1 fruit fly cellular context compared by ENCODE assay signal in the genomic region with DNA sequence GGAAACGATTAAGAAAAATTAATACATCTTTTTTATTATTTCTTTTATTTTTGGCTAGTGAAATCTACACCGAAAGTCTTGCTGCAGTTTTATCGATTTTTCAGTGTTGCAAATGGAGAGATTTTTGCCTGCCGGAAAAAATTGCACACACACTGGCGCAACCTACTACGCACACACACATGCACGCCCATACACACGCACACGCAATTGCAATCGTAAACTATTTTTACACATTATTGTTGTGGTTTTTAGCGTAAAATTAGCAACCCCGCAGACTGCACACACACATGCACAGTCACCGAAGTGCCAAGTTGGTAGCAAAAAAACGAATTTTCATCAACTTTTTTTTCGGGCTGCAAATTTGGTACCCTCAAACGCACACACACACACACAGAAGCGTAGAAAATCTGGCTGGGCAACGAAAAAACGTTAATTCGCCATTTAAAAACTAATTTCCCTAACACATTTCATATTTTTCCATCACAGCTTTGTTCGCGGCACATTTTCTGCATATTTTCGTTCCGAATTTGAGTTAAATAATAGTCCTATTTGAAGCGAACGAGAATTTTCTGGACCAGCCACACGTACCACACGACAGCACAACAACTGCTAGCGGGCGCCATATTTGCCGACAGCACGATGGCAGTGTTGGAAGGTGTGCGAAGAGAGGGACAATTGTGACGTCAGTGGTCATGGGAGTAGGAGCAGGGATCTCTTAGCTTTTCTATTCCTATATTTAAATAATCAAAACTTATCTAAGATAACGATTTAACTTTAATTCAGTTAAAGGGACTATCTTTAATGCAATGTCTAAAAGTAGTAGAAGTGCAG.
A peak's percentile ranks its signal among the peaks of the same experiment; 100 is the strongest.
TF ChIP-seq lines count a peak whose summit lies in the region.

Gene Unr (minus strand): TSS at position 637 of the 831 bp plus-strand sequence.

TF ChIP-seq in whole organism, embryonic, 481 proteins besides CTCF, POLR2A, EP300 and RAD21 (continued from another document and continues in another):
- TF ChIP-seq Dek (tag; optimal IDR thresholded peaks at IDR 0.05; lab: Kevin White, UChicago) (peak; percentile 70), CG14667 (GFP tag; IDR thresholded peaks at IDR 0.05; lab: Robert Waterston, UW) (no peak; the same call in 1 of the 2 replicates), CG8944 (GFP tag; optimal IDR thresholded peaks at IDR 0.05; lab: Kevin White, UChicago) (peak; percentile 72), z (GFP tag; IDR thresholded peaks at IDR 0.05; lab: Robert Waterston, UW) (no peak), E2f1 (GFP tag; IDR thresholded peaks at IDR 0.05; lab: Robert Waterston, UW) (peak; percentile 75; the same call in 1 of the 2 replicates), CG42726 (GFP tag; IDR thresholded peaks at IDR 0.05; lab: Robert Waterston, UW; ENCODE audit: partially characterized antibody) (no peak), sc (optimal IDR thresholded peaks at IDR 0.05; lab: Kevin White, UChicago) (no peak), sc (GFP tag; optimal IDR thresholded peaks at IDR 0.05; lab: Kevin White, UChicago) (peak; percentile 22), CG2875 (GFP tag; optimal IDR thresholded peaks at IDR 0.05; lab: Kevin White, UChicago) (peak; percentile 66), Doc3 (GFP tag; IDR thresholded peaks at IDR 0.05; lab: Robert Waterston, UW; ENCODE audit: partially characterized antibody) (no peak), CG10209 (GFP tag; optimal IDR thresholded peaks at IDR 0.05; lab: Kevin White, UChicago) (peak; percentile 69), wor (GFP tag; IDR thresholded peaks at IDR 0.05; lab: Robert Waterston, UW) (no peak), Tbp (GFP tag; optimal IDR thresholded peaks at IDR 0.05; lab: Kevin White, UChicago) (no peak), tup (GFP tag; optimal IDR thresholded peaks at IDR 0.05; lab: Kevin White, UChicago) (peak; percentile 58), CoRest (tag; optimal IDR thresholded peaks at IDR 0.05; lab: Kevin White, UChicago) (peak; percentile 68), fru (optimal IDR thresholded peaks at IDR 0.05; lab: Kevin White, UChicago) (no peak), aop (GFP tag; IDR thresholded peaks at IDR 0.05; lab: Robert Waterston, UW) (no peak), ap (GFP tag; IDR thresholded peaks at IDR 0.05; lab: Robert Waterston, UW) (peak; percentile 70), scrt (GFP tag; optimal IDR thresholded peaks at IDR 0.05; lab: Kevin White, UChicago) (peak; percentile 57), Scr (GFP tag; IDR thresholded peaks at IDR 0.05; lab: Robert Waterston, UW; ENCODE audit: partially characterized antibody) (no peak), CG3163 (GFP tag; optimal IDR thresholded peaks at IDR 0.05; lab: Kevin White, UChicago) (peak; percentile 62), CG9609 (GFP tag; optimal IDR thresholded peaks at IDR 0.05; lab: Kevin White, UChicago) (peak; percentile 74), fd3F (GFP tag; optimal IDR thresholded peaks at IDR 0.05; lab: Kevin White, UChicago) (peak; percentile 53), HmgD (GFP tag; optimal IDR thresholded peaks at IDR 0.05; lab: Kevin White, UChicago) (peak; percentile 79), slp2 (GFP tag; optimal IDR thresholded peaks at IDR 0.05; lab: Kevin White, UChicago) (peak; percentile 76), Aef1 (GFP tag; IDR thresholded peaks at IDR 0.05; lab: Robert Waterston, UW) (peak; percentile 74), Optix (GFP tag; IDR thresholded peaks at IDR 0.05; lab: Robert Waterston, UW) (no peak; the same call in 1 of the 3 replicates), Dref (GFP tag; IDR thresholded peaks at IDR 0.05; lab: Robert Waterston, UW) (no peak), sisA (GFP tag; IDR thresholded peaks at IDR 0.05; lab: Robert Waterston, UW) (peak; percentile 78), nau (GFP tag; optimal IDR thresholded peaks at IDR 0.05; lab: Kevin White, UChicago) (peak; percentile 47), TFAM (GFP tag; optimal IDR thresholded peaks at IDR 0.05; lab: Kevin White, UChicago) (peak; percentile 27), dan (GFP tag; IDR thresholded peaks at IDR 0.05; lab: Robert Waterston, UW) (no peak), CG16813 (GFP tag; IDR thresholded peaks at IDR 0.05; lab: Robert Waterston, UW; ENCODE audit: partially characterized antibody) (no peak), Sry-δ (GFP tag; optimal IDR thresholded peaks at IDR 0.05; lab: Kevin White, UChicago) (peak; percentile 36), CG14441 (GFP tag; IDR thresholded peaks at IDR 0.05; lab: Robert Waterston, UW) (peak; percentile 73), wek (GFP tag; optimal IDR thresholded peaks at IDR 0.05; lab: Kevin White, UChicago) (peak; percentile 52), en (GFP tag; optimal IDR thresholded peaks at IDR 0.05; lab: Kevin White, UChicago) (peak; percentile 18), CrebB (tag; optimal IDR thresholded peaks at IDR 0.05; lab: Kevin White, UChicago) (peak; percentile 52), CG6689 (GFP tag; IDR thresholded peaks at IDR 0.05; lab: Robert Waterston, UW) (peak; percentile 74), CG10565 (GFP tag; optimal IDR thresholded peaks at IDR 0.05; lab: Kevin White, UChicago) (no peak), CG9876 (GFP tag; optimal IDR thresholded peaks at IDR 0.05; lab: Kevin White, UChicago) (peak; percentile 70), crol (GFP tag; IDR thresholded peaks at IDR 0.05; lab: Robert Waterston, UW) (no peak), CG31388 (GFP tag; optimal IDR thresholded peaks at IDR 0.05; lab: Kevin White, UChicago) (no peak), maf-S (GFP tag; optimal IDR thresholded peaks at IDR 0.05; lab: Kevin White, UChicago) (peak; percentile 77), Camta (GFP tag; optimal IDR thresholded peaks at IDR 0.05; lab: Kevin White, UChicago) (peak; percentile 63), bcd (GFP tag; optimal IDR thresholded peaks at IDR 0.05; lab: Kevin White, UChicago) (peak; percentile 75), gt (GFP tag; IDR thresholded peaks at IDR 0.05; lab: Robert Waterston, UW) (no peak; the same call in 1 of the 2 replicates), Dip2 (GFP tag; IDR thresholded peaks at IDR 0.05; lab: Robert Waterston, UW) (no peak), E2f2 (GFP tag; IDR thresholded peaks at IDR 0.05; lab: Robert Waterston, UW) (peak; percentile 46; the same call in 1 of the 2 replicates), br (optimal IDR thresholded peaks at IDR 0.05; lab: Kevin White, UChicago) (no peak), Hr3 (GFP tag; optimal IDR thresholded peaks at IDR 0.05; lab: Kevin White, UChicago) (peak; percentile 68), CG17361 (GFP tag; IDR thresholded peaks at IDR 0.05; lab: Robert Waterston, UW) (peak; percentile 92), Hmr (GFP tag; optimal IDR thresholded peaks at IDR 0.05; lab: Kevin White, UChicago) (peak; percentile 83), knrl (GFP tag; IDR thresholded peaks at IDR 0.05; lab: Robert Waterston, UW; ENCODE audit: partially characterized antibody) (no peak), nerfin-2 (GFP tag; IDR thresholded peaks at IDR 0.05; lab: Robert Waterston, UW; ENCODE audit: partially characterized antibody) (no peak), CG15479 (GFP tag; optimal IDR thresholded peaks at IDR 0.05; lab: Kevin White, UChicago) (peak; percentile 73), ab (GFP tag; optimal IDR thresholded peaks at IDR 0.05; lab: Kevin White, UChicago) (peak; percentile 61), CG17568 (GFP tag; optimal IDR thresholded peaks at IDR 0.05; lab: Kevin White, UChicago) (peak; percentile 47), CG11695 (GFP tag; IDR thresholded peaks at IDR 0.05; lab: Robert Waterston, UW) (peak; percentile 79), gcm (GFP tag; optimal IDR thresholded peaks at IDR 0.05; lab: Kevin White, UChicago) (peak; percentile 70), nmo (GFP tag; optimal IDR thresholded peaks at IDR 0.05; lab: Kevin White, UChicago) (peak; percentile 78), gsb (GFP tag; IDR thresholded peaks at IDR 0.05; lab: Robert Waterston, UW) (peak; percentile 42; the same call in 1 of the 2 replicates), CG1792 (GFP tag; optimal IDR thresholded peaks at IDR 0.05; lab: Kevin White, UChicago) (peak; percentile 65), dysf (GFP tag; IDR thresholded peaks at IDR 0.05; lab: Robert Waterston, UW) (peak; percentile 81), Taf1 (GFP tag; IDR thresholded peaks at IDR 0.05; lab: Robert Waterston, UW) (peak; percentile 74; the same call in 1 of the 2 replicates), Dbx (GFP tag; IDR thresholded peaks at IDR 0.05; lab: Robert Waterston, UW) (peak; percentile 83; the same call in 2 of the 3 replicates), gfzf (GFP tag; optimal IDR thresholded peaks at IDR 0.05; lab: Kevin White, UChicago) (no peak), Atf-2 (GFP tag; optimal IDR thresholded peaks at IDR 0.05; lab: Kevin White, UChicago) (peak; percentile 73), Hr51 (GFP tag; optimal IDR thresholded peaks at IDR 0.05; lab: Kevin White, UChicago) (peak; percentile 77 to 86), CG11093 (GFP tag; IDR thresholded peaks at IDR 0.05; lab: Robert Waterston, UW) (0 out of 3 replicates have a peak, but pooled peaks have one; percentile 24), Myb (GFP tag; optimal IDR thresholded peaks at IDR 0.05; lab: Kevin White, UChicago) (peak; percentile 71), Hr39 (optimal IDR thresholded peaks at IDR 0.05; lab: Kevin White, UChicago) (no peak), gem (tag; optimal IDR thresholded peaks at IDR 0.05; lab: Kevin White, UChicago) (peak; percentile 83), CG3065 (GFP tag; optimal IDR thresholded peaks at IDR 0.05; lab: Kevin White, UChicago) (peak; percentile 36), al (GFP tag; IDR thresholded peaks at IDR 0.05; lab: Robert Waterston, UW) (peak; percentile 77; the same call in 1 of the 2 replicates), luna (GFP tag; optimal IDR thresholded peaks at IDR 0.05; lab: Kevin White, UChicago) (peak; percentile 55), Dfd (GFP tag; optimal IDR thresholded peaks at IDR 0.05; lab: Kevin White, UChicago) (no peak), CG15269 (tag; optimal IDR thresholded peaks at IDR 0.05; lab: Kevin White, UChicago) (peak; percentile 79), otp (GFP tag; IDR thresholded peaks at IDR 0.05; lab: Robert Waterston, UW) (no peak; the same call in 2 of the 3 replicates), Meics (GFP tag; optimal IDR thresholded peaks at IDR 0.05; lab: Kevin White, UChicago) (peak; percentile 79), exex (tag; optimal IDR thresholded peaks at IDR 0.05; lab: Kevin White, UChicago) (peak; percentile 34), kah (GFP tag; optimal IDR thresholded peaks at IDR 0.05; lab: Kevin White, UChicago) (peak; percentile 20), Ets65A (GFP tag; lab: Kevin White, UChicago) (peak; percentile 96), CG18599 (GFP tag; optimal IDR thresholded peaks at IDR 0.05; lab: Kevin White, UChicago) (peak; percentile 84), croc (GFP tag; conservative IDR thresholded peaks at IDR 0.05; lab: Robert Waterston, UW) (no peak; the same call in 2 of the 3 replicates), CG16779 (GFP tag; IDR thresholded peaks at IDR 0.05; lab: Robert Waterston, UW) (peak; percentile 83), CG30431 (GFP tag; optimal IDR thresholded peaks at IDR 0.05; lab: Kevin White, UChicago) (peak; percentile 32), p53 (GFP tag; optimal IDR thresholded peaks at IDR 0.05; lab: Kevin White, UChicago) (peak; percentile 22), CG10543 (GFP tag; optimal IDR thresholded peaks at IDR 0.05; lab: Kevin White, UChicago) (peak; percentile 78), Ssrp (tag; optimal IDR thresholded peaks at IDR 0.05; lab: Kevin White, UChicago) (peak; percentile 38), CG12071 (GFP tag; optimal IDR thresholded peaks at IDR 0.05; lab: Kevin White, UChicago) (no peak), shn (GFP tag; optimal IDR thresholded peaks at IDR 0.05; lab: Kevin White, UChicago) (peak; percentile 85), CG30403 (GFP tag; optimal IDR thresholded peaks at IDR 0.05; lab: Kevin White, UChicago) (peak; percentile 87), CG7745 (tag; optimal IDR thresholded peaks at IDR 0.05; lab: Kevin White, UChicago) (no peak), CG9932 (GFP tag; IDR thresholded peaks at IDR 0.05; lab: Robert Waterston, UW) (peak; percentile 89), az2 (GFP tag; optimal IDR thresholded peaks at IDR 0.05; lab: Kevin White, UChicago) (peak; percentile 86), CG13296 (GFP tag; optimal IDR thresholded peaks at IDR 0.05; lab: Kevin White, UChicago) (peak; percentile 86), hb (GFP tag; IDR thresholded peaks at IDR 0.05; lab: Robert Waterston, UW; ENCODE audit: partially characterized antibody) (no peak), CG2889 (GFP tag; IDR thresholded peaks at IDR 0.05; lab: Robert Waterston, UW) (no peak), grn (GFP tag; optimal IDR thresholded peaks at IDR 0.05; lab: Kevin White, UChicago) (peak; percentile 21), lov (optimal IDR thresholded peaks at IDR 0.05; lab: Kevin White, UChicago) (no peak), lov (GFP tag; IDR thresholded peaks at IDR 0.05; lab: Robert Waterston, UW) (peak; percentile 74; the same call in 1 of the 3 replicates), CG12219 (GFP tag; optimal IDR thresholded peaks at IDR 0.05; lab: Kevin White, UChicago) (peak; percentile 55), CG32767 (GFP tag; IDR thresholded peaks at IDR 0.05; lab: Robert Waterston, UW) (no peak), NC2β (GFP tag; optimal IDR thresholded peaks at IDR 0.05; lab: Kevin White, UChicago) (peak; percentile 75), Gsc (GFP tag; IDR thresholded peaks at IDR 0.05; lab: Robert Waterston, UW) (no peak), tio (GFP tag; optimal IDR thresholded peaks at IDR 0.05; lab: Kevin White, UChicago) (peak; percentile 58), CG10462 (GFP tag; optimal IDR thresholded peaks at IDR 0.05; lab: Kevin White, UChicago) (peak; percentile 46), unc-4 (GFP tag; IDR thresholded peaks at IDR 0.05; lab: Robert Waterston, UW; ENCODE audit: partially characterized antibody) (no peak), zf30C (GFP tag; optimal IDR thresholded peaks at IDR 0.05; lab: Kevin White, UChicago) (peak; percentile 46), D19A (tag; optimal IDR thresholded peaks at IDR 0.05; lab: Kevin White, UChicago) (peak; percentile 26), CG34422 (GFP tag; IDR thresholded peaks at IDR 0.05; lab: Robert Waterston, UW) (peak; percentile 91), run (tag; optimal IDR thresholded peaks at IDR 0.05; lab: Kevin White, UChicago) (peak; percentile 44), Asciz (GFP tag; optimal IDR thresholded peaks at IDR 0.05; lab: Kevin White, UChicago) (peak; percentile 28), Six4 (GFP tag; optimal IDR thresholded peaks at IDR 0.05; lab: Kevin White, UChicago) (peak; percentile 49), Atf3 (GFP tag; optimal IDR thresholded peaks at IDR 0.05; lab: Kevin White, UChicago) (peak; percentile 74), nerfin-1 (tag; optimal IDR thresholded peaks at IDR 0.05; lab: Kevin White, UChicago) (peak; percentile 40), wdn (GFP tag; IDR thresholded peaks at IDR 0.05; lab: Robert Waterston, UW) (peak; percentile 77), lab (GFP tag; optimal IDR thresholded peaks at IDR 0.05; lab: Kevin White, UChicago) (peak; percentile 86), CG5245 (GFP tag; optimal IDR thresholded peaks at IDR 0.05; lab: Kevin White, UChicago) (peak; percentile 79)
